Fruit fly (Drosophila melanogaster) whole organism, embryonic: ENCODE results near the gene CG32066.

Experiments used
- Atf6 ChIP-seq: fragments of 200-800 bp; sonication (Bioruptor generic); IDR thresholded peaks from 2 replicates; pipeline ENCODE4 v1.3.6; 2022; ENCODE audit warnings: missing biosample characterization, missing genetic modification characterization
- CG10147 ChIP-seq: fragments of 200-800 bp; sonication (Bioruptor generic); optimal IDR thresholded peaks from 2 replicates; lab custom pipeline; 2019; ENCODE audit warnings: missing biosample characterization, mild to moderate bottlenecking, missing genetic modification characterization, moderate library complexity
- CG10209 ChIP-seq: fragments of 200-800 bp; sonication (Bioruptor generic); optimal IDR thresholded peaks from 3 replicates; lab custom pipeline; 2017; ENCODE audit warnings: missing biosample characterization, mild to moderate bottlenecking, missing genetic modification characterization, missing genetic modification reagents
- CG10959 ChIP-seq: fragments of 200-800 bp; sonication (Bioruptor generic); IDR thresholded peaks from 2 replicates; pipeline ENCODE4 v1.3.6; 2022; ENCODE audit warnings: missing biosample characterization, missing genetic modification characterization
- CG11085 ChIP-seq: fragments of 200-800 bp; sonication (Bioruptor generic); IDR thresholded peaks from 2 replicates; pipeline ENCODE4 v1.3.6; 2022; ENCODE audit warnings: missing biosample characterization, missing genetic modification characterization
- CG11504 ChIP-seq: fragments of 200-800 bp; sonication (Bioruptor generic); optimal IDR thresholded peaks from 3 replicates; lab custom pipeline; 2019; ENCODE audit warnings: missing biosample characterization, mild to moderate bottlenecking, missing genetic modification characterization, moderate library complexity
- CG11723 ChIP-seq: fragments of 200-800 bp; sonication (Bioruptor generic); optimal IDR thresholded peaks from 2 replicates; lab custom pipeline; 2017; ENCODE audit warnings: missing biosample characterization, mild to moderate bottlenecking, missing genetic modification characterization
- CG12071 ChIP-seq: fragments of 200-800 bp; sonication (Bioruptor generic); optimal IDR thresholded peaks from 3 replicates; lab custom pipeline; 2018; ENCODE audit warnings: missing biosample characterization, mild to moderate bottlenecking, missing genetic modification characterization
- CG12391 ChIP-seq: fragments of 200-800 bp; sonication (Bioruptor generic); optimal IDR thresholded peaks from 3 replicates; lab custom pipeline; 2018; ENCODE audit warnings: missing biosample characterization, mild to moderate bottlenecking, missing genetic modification characterization, moderate library complexity
- CG14050 ChIP-seq: fragments of 200-800 bp; sonication (Bioruptor generic); IDR thresholded peaks from 3 replicates; pipeline ENCODE4 v1.3.6; 2022; ENCODE audit warnings: missing biosample characterization, missing genetic modification characterization
- CG14860 ChIP-seq: fragments of 200-800 bp; sonication (Bioruptor generic); IDR thresholded peaks from 3 replicates; pipeline ENCODE4 v1.3.6; 2022; ENCODE audit warnings: missing biosample characterization, missing genetic modification characterization; ENCODE audit not compliant: partially characterized antibody
- CG15479 ChIP-seq: fragments of 200-800 bp; sonication (Bioruptor generic); optimal IDR thresholded peaks from 3 replicates; lab custom pipeline; 2019; ENCODE audit warnings: missing biosample characterization, mild to moderate bottlenecking, missing genetic modification characterization, moderate library complexity
- CG17361 ChIP-seq: fragments of 200-800 bp; sonication (Bioruptor generic); IDR thresholded peaks from 3 replicates; pipeline ENCODE4 v1.3.6; 2022; ENCODE audit warnings: missing biosample characterization, missing genetic modification characterization
- CG17385 ChIP-seq: fragments of 200-800 bp; sonication (Bioruptor generic); optimal IDR thresholded peaks from 3 replicates; lab custom pipeline; 2018; ENCODE audit warnings: missing biosample characterization, mild to moderate bottlenecking, missing genetic modification characterization
- CG17612 ChIP-seq: fragments of 200-800 bp; sonication (Bioruptor generic); IDR thresholded peaks from 2 replicates; pipeline ENCODE4 v1.3.6; 2022; ENCODE audit warnings: missing biosample characterization, missing genetic modification characterization
- CG18619 ChIP-seq: fragments of 200-800 bp; sonication (Bioruptor generic); optimal IDR thresholded peaks from 3 replicates; lab custom pipeline; 2017; ENCODE audit warnings: missing biosample characterization, mild to moderate bottlenecking, missing genetic modification characterization
- CG31441 ChIP-seq: fragments of 200-800 bp; sonication (Bioruptor generic); IDR thresholded peaks from 2 replicates; pipeline ENCODE4 v1.3.6; 2022; ENCODE audit warnings: missing biosample characterization, missing genetic modification characterization
- CG4617 ChIP-seq: fragments of 200-800 bp; sonication (Bioruptor generic); optimal IDR thresholded peaks from 3 replicates; lab custom pipeline; 2016; ENCODE audit warnings: missing biosample characterization, missing genetic modification characterization, borderline replicate concordance
- CG5953 ChIP-seq: fragments of 200-800 bp; sonication (Bioruptor generic); IDR thresholded peaks from 2 replicates; pipeline ENCODE4 v1.3.6; 2022; ENCODE audit warnings: missing biosample characterization, missing genetic modification characterization
- CG6654 ChIP-seq: fragments of 200-800 bp; sonication (Bioruptor generic); optimal IDR thresholded peaks from 2 replicates; lab custom pipeline; 2017; ENCODE audit warnings: missing biosample characterization, mild to moderate bottlenecking, missing genetic modification characterization
- CG7987 ChIP-seq: fragments of 200-800 bp; sonication (Bioruptor generic); optimal IDR thresholded peaks from 2 replicates; lab custom pipeline; 2018; ENCODE audit warnings: missing biosample characterization, mild to moderate bottlenecking, missing genetic modification characterization, moderate library complexity
- CG8290 ChIP-seq, 3 experiments: fragments of 200-800 bp; sonication (Bioruptor generic); optimal IDR thresholded peaks; 2 replicates each; lab custom pipeline; 2016 to 2019; ENCODE audit warnings: missing biosample characterization in 3 of 3, missing genetic modification characterization in 3 of 3, mild to moderate bottlenecking in 2 of 3, moderate library complexity in 1 of 3
- Camta ChIP-seq: fragments of 200-800 bp; sonication (Bioruptor generic); optimal IDR thresholded peaks from 2 replicates; lab custom pipeline; 2016; ENCODE audit warnings: missing biosample characterization, missing genetic modification characterization
- D19B ChIP-seq: fragments of 200-800 bp; sonication (Bioruptor generic); optimal IDR thresholded peaks from 2 replicates; lab custom pipeline; 2017; ENCODE audit warnings: missing biosample characterization, mild to moderate bottlenecking, missing genetic modification characterization
- Dbx ChIP-seq: fragments of 200-800 bp; sonication (Bioruptor generic); IDR thresholded peaks from 3 replicates; pipeline ENCODE4 v1.3.6; 2022; ENCODE audit warnings: missing biosample characterization, missing genetic modification characterization
- Deaf1 ChIP-seq: fragments of 200-800 bp; optimal IDR thresholded peaks from 3 replicates; lab custom pipeline; 2019; ENCODE audit warnings: missing biosample characterization, mild to moderate bottlenecking, missing genetic modification characterization, moderate library complexity
- Fer2 ChIP-seq: fragments of 200-800 bp; sonication (Bioruptor generic); optimal IDR thresholded peaks from 2 replicates; lab custom pipeline; 2018; ENCODE audit warnings: missing biosample characterization, mild to moderate bottlenecking, missing genetic modification characterization, moderate library complexity
- HLH54F ChIP-seq: fragments of 200-800 bp; sonication (Bioruptor generic); optimal IDR thresholded peaks from 3 replicates; lab custom pipeline; 2016; ENCODE audit warnings: missing biosample characterization, missing genetic modification characterization
- Hr51 ChIP-seq, 2 experiments: fragments of 200-800 bp; sonication (Bioruptor generic); optimal IDR thresholded peaks; 2 replicates in 1 of 2; 3 replicates in 1 of 2; lab custom pipeline; 2016 to 2018; ENCODE audit warnings: missing biosample characterization in 2 of 2, missing genetic modification characterization in 2 of 2, mild to moderate bottlenecking in 1 of 2, moderate library complexity in 1 of 2
- Lhr ChIP-seq: fragments of 200-800 bp; sonication (Bioruptor generic); optimal IDR thresholded peaks from 3 replicates; lab custom pipeline; 2017; ENCODE audit warnings: mild to moderate bottlenecking, missing biosample characterization, missing genetic modification reagents, missing genetic modification characterization
- Nf-YB ChIP-seq: fragments of 200-800 bp; sonication (Bioruptor generic); optimal IDR thresholded peaks from 3 replicates; lab custom pipeline; 2019; ENCODE audit warnings: missing biosample characterization, mild to moderate bottlenecking, missing genetic modification characterization, moderate library complexity
- Scr ChIP-seq: fragments of 200-800 bp; sonication (Bioruptor generic); IDR thresholded peaks from 2 replicates; pipeline ENCODE4 v1.3.6; 2022; ENCODE audit warnings: missing biosample characterization, missing genetic modification characterization; ENCODE audit not compliant: partially characterized antibody
- ash1 ChIP-seq: fragments of 200-800 bp; sonication (Bioruptor generic); optimal IDR thresholded peaks from 2 replicates; lab custom pipeline; 2018; ENCODE audit warnings: missing biosample characterization, mild to moderate bottlenecking, missing genetic modification characterization
- cato ChIP-seq: fragments of 200-800 bp; sonication (Bioruptor generic); optimal IDR thresholded peaks from 2 replicates; lab custom pipeline; 2016; ENCODE audit warnings: missing biosample characterization, missing genetic modification characterization, borderline replicate concordance
- caup ChIP-seq: fragments of 200-800 bp; sonication (Bioruptor generic); optimal IDR thresholded peaks from 3 replicates; lab custom pipeline; 2017; ENCODE audit warnings: missing biosample characterization, mild to moderate bottlenecking, missing genetic modification characterization, moderate library complexity; ENCODE audit not compliant: severe bottlenecking
- chif ChIP-seq, 2 experiments: fragments of 200-800 bp; sonication (Bioruptor generic); optimal IDR thresholded peaks; 3 replicates each; lab custom pipeline; 2016; ENCODE audit warnings: missing biosample characterization in 2 of 2, missing genetic modification characterization in 2 of 2
- danr ChIP-seq: fragments of 200-800 bp; sonication (Bioruptor generic); IDR thresholded peaks from 2 replicates; pipeline ENCODE4 v1.3.6; 2022; ENCODE audit warnings: missing biosample characterization, missing genetic modification characterization
- disco-r ChIP-seq: fragments of 200-800 bp; sonication (Bioruptor generic); optimal IDR thresholded peaks from 2 replicates; lab custom pipeline; 2016; ENCODE audit warnings: missing biosample characterization, missing genetic modification characterization
- dm ChIP-seq: fragments of 200-800 bp; sonication (Bioruptor generic); optimal IDR thresholded peaks from 3 replicates; lab custom pipeline; 2016; ENCODE audit warnings: missing biosample characterization, missing genetic modification characterization
- her ChIP-seq: fragments of 200-800 bp; sonication (Bioruptor generic); optimal IDR thresholded peaks from 2 replicates; lab custom pipeline; 2016; ENCODE audit warnings: missing biosample characterization, missing genetic modification characterization
- otp ChIP-seq: fragments of 200-800 bp; sonication (Bioruptor generic); IDR thresholded peaks from 3 replicates; pipeline ENCODE4, ENCODE4 v1.3.6; 2022; ENCODE audit warnings: missing biosample characterization, missing genetic modification characterization
- phol ChIP-seq: fragments of 200-800 bp; sonication (Bioruptor generic); optimal IDR thresholded peaks from 3 replicates; lab custom pipeline; 2018; ENCODE audit warnings: missing biosample characterization, mild to moderate bottlenecking, missing genetic modification characterization, moderate library complexity
- psq ChIP-seq: fragments of 200-800 bp; sonication (Bioruptor generic); optimal IDR thresholded peaks from 2 replicates; lab custom pipeline; 2017; ENCODE audit warnings: missing biosample characterization, missing genetic modification characterization
- repo ChIP-seq: fragments of 200-800 bp; sonication (Bioruptor generic); optimal IDR thresholded peaks from 2 replicates; lab custom pipeline; 2016; ENCODE audit warnings: missing biosample characterization, missing genetic modification characterization
- sens ChIP-seq: fragments of 200-800 bp; sonication (Bioruptor generic); peaks from one replicate; lab custom pipeline; 2016; ENCODE audit warnings: missing biosample characterization, missing genetic modification characterization
- toy ChIP-seq: fragments of 200-800 bp; sonication (Bioruptor generic); IDR thresholded peaks from 2 replicates; pipeline ENCODE4 v1.3.6; 2022; ENCODE audit warnings: missing biosample characterization, missing genetic modification characterization
- twi ChIP-seq: fragments of 200-800 bp; optimal IDR thresholded peaks from 2 replicates; lab custom pipeline; 2019; ENCODE audit warnings: missing biosample characterization, mild to moderate bottlenecking, missing genetic modification characterization, moderate library complexity
- vnd ChIP-seq: fragments of 200-800 bp; sonication (Bioruptor generic); IDR thresholded peaks from 3 replicates; pipeline ENCODE4 v1.3.6; 2022; ENCODE audit warnings: missing biosample characterization, missing genetic modification characterization; ENCODE audit not compliant: partially characterized antibody
- z ChIP-seq: fragments of 200-800 bp; sonication (Bioruptor generic); IDR thresholded peaks from 3 replicates; pipeline ENCODE4 v1.3.6; 2022; ENCODE audit warnings: missing biosample characterization, missing genetic modification characterization

The CG32066 gene

dm6 chr3L:10659993-10660743, 645 bp downstream of the CG32066 start (continued):
- TF ChIP-seq CG31441 (GFP tag; lab: Robert Waterston, UW), result 0 out of 2 replicates have a peak, but pooled peaks have one; percentile 22
- peak in 1 of 2 experiments; percentile 40 for TF ChIP-seq Hr51 (GFP tag; optimal IDR thresholded peaks at IDR 0.05; lab: Kevin White, UChicago)
- TF ChIP-seq CG17385 (GFP tag; lab: Kevin White, UChicago), result no peak
- TF ChIP-seq Deaf1 (tag; lab: Kevin White, UChicago), result no peak
- TF ChIP-seq repo (GFP tag; lab: Kevin White, UChicago), result no peak
- no peak for TF ChIP-seq CG7987 (GFP tag; lab: Kevin White, UChicago)
- TF ChIP-seq psq (GFP tag; lab: Kevin White, UChicago), result no peak
- no peak for TF ChIP-seq CG8290 (GFP tag; optimal IDR thresholded peaks at IDR 0.05; lab: Kevin White, UChicago)
- peak in 1 of 2 experiments; percentile 4 for TF ChIP-seq CG8290 (tag; optimal IDR thresholded peaks at IDR 0.05; lab: Kevin White, UChicago)
- TF ChIP-seq CG10209 (GFP tag; lab: Kevin White, UChicago), result no peak
- TF ChIP-seq CG11723 (GFP tag; lab: Kevin White, UChicago), result no peak
- no peak for TF ChIP-seq cato (GFP tag; lab: Kevin White, UChicago)
- TF ChIP-seq otp, result no peak
- TF ChIP-seq Scr (GFP tag; lab: Robert Waterston, UW), result no peak
- no peak for TF ChIP-seq CG4617 (GFP tag; lab: Kevin White, UChicago)
- TF ChIP-seq CG11504 (tag; lab: Kevin White, UChicago), result peak; percentile 43
- TF ChIP-seq caup (GFP tag; lab: Kevin White, UChicago), result no peak
- no peak for TF ChIP-seq Fer2 (tag; lab: Kevin White, UChicago)
- TF ChIP-seq Atf6 (GFP tag; lab: Robert Waterston, UW), result no peak
- TF ChIP-seq CG15479 (GFP tag; lab: Kevin White, UChicago), result peak; percentile 96
- no peak for TF ChIP-seq Camta (GFP tag; lab: Kevin White, UChicago)
- TF ChIP-seq CG17361 (GFP tag; lab: Robert Waterston, UW), result 0 out of 3 replicates have a peak, but pooled peaks have one; percentile 26
- TF ChIP-seq CG17612, result no peak
- no peak for TF ChIP-seq CG5953
- peak; percentile 32 for TF ChIP-seq phol (tag; lab: Kevin White, UChicago)
- TF ChIP-seq her (GFP tag; lab: Kevin White, UChicago), result no peak
- no peak for TF ChIP-seq dm (GFP tag; lab: Kevin White, UChicago)
- TF ChIP-seq CG18619 (GFP tag; lab: Kevin White, UChicago), result no peak
- peak; percentile 50 for TF ChIP-seq CG12391 (tag; lab: Kevin White, UChicago)
- TF ChIP-seq toy (GFP tag; lab: Robert Waterston, UW), result no peak
- TF ChIP-seq ash1, result no peak
- TF ChIP-seq CG10147 (GFP tag; lab: Kevin White, UChicago), result no peak
- no peak for TF ChIP-seq CG14050 (GFP tag; lab: Robert Waterston, UW)
- TF ChIP-seq twi (tag; lab: Kevin White, UChicago), result peak; percentile 64
- no peak for TF ChIP-seq vnd (GFP tag; lab: Robert Waterston, UW)
- no peak for TF ChIP-seq Lhr
- TF ChIP-seq CG14860 (GFP tag; lab: Robert Waterston, UW), result no peak
- no peak for TF ChIP-seq HLH54F (GFP tag; lab: Kevin White, UChicago)
- TF ChIP-seq D19B, result no peak
- TF ChIP-seq CG6654, result no peak
- TF ChIP-seq CG12071 (GFP tag; lab: Kevin White, UChicago), result no peak
- no peak for TF ChIP-seq Dbx (GFP tag; lab: Robert Waterston, UW)
- no peak for TF ChIP-seq chif (GFP tag; optimal IDR thresholded peaks at IDR 0.05; lab: Kevin White, UChicago)
- TF ChIP-seq disco-r (GFP tag; lab: Kevin White, UChicago), result no peak
- no peak for TF ChIP-seq z (GFP tag; lab: Robert Waterston, UW)
- TF ChIP-seq sens (GFP tag; lab: Kevin White, UChicago), result peak; percentile 31
- no peak for TF ChIP-seq CG11085
- no peak for TF ChIP-seq danr (GFP tag; lab: Robert Waterston, UW)
- no peak for TF ChIP-seq CG10959 (GFP tag; lab: Robert Waterston, UW)
- TF ChIP-seq Nf-YB (GFP tag; lab: Kevin White, UChicago), result no peak
